Worm (Caenorhabditis elegans): ENCODE data around the gene C34E10.12.

ce11 chrIII:5196298-5197045 lies 31.2 kb downstream of the C34E10.12 start:
- TF ChIP-seq unc-62 (GFP tag; optimal IDR thresholded peaks at IDR 0.05) (no peak), sma-3 (GFP tag; optimal IDR thresholded peaks at IDR 0.05) (peak; percentile 2), nhr-12 (tag; optimal IDR thresholded peaks at IDR 0.05) (no peak), ztf-11 (tag; optimal IDR thresholded peaks at IDR 0.05) (no peak)
